Fruit fly (Drosophila melanogaster) whole organism, prepupa: ENCODE measurements around the gene Abd-B.

Experiments
- CG10631 ChIP-seq: fragments of 200-800 bp; sonication (Bioruptor generic); optimal IDR thresholded peaks from 2 replicates; lab custom pipeline; 2016; ENCODE audit warnings: missing biosample characterization, missing genetic modification characterization
- CG10669 ChIP-seq: fragments of 200-800 bp; sonication (Bioruptor generic); optimal IDR thresholded peaks from 3 replicates; lab custom pipeline; 2018; ENCODE audit warnings: missing biosample characterization, mild to moderate bottlenecking, missing genetic modification characterization, moderate library complexity
- CG11294 ChIP-seq: fragments of 200-800 bp; sonication (Bioruptor generic); IDR thresholded peaks from 2 replicates; pipeline ENCODE4 v1.3.6; 2022; ENCODE audit warnings: missing biosample characterization, missing genetic modification characterization
- CG11762 ChIP-seq: fragments of 200-800 bp; sonication (Bioruptor generic); optimal IDR thresholded peaks from 3 replicates; lab custom pipeline; 2016; ENCODE audit warnings: missing biosample characterization, missing genetic modification characterization; ENCODE audit not compliant: insufficient read depth
- CG15336 ChIP-seq: fragments of 200-800 bp; sonication (Bioruptor generic); IDR thresholded peaks from 2 replicates; pipeline ENCODE4 v1.3.6; 2022; ENCODE audit warnings: missing biosample characterization, missing genetic modification characterization
- CG1621 ChIP-seq: fragments of 200-800 bp; sonication (Bioruptor generic); optimal IDR thresholded peaks from 3 replicates; lab custom pipeline; 2018; ENCODE audit warnings: missing biosample characterization, mild to moderate bottlenecking, missing genetic modification characterization
- CG3032 ChIP-seq: fragments of 200-800 bp; optimal IDR thresholded peaks from 2 replicates; lab custom pipeline; 2019; ENCODE audit warnings: missing biosample characterization, mild to moderate bottlenecking, missing genetic modification characterization, moderate library complexity
- CG31627 ChIP-seq: fragments of 200-800 bp; sonication (Bioruptor generic); optimal IDR thresholded peaks from 3 replicates; lab custom pipeline; 2016; ENCODE audit warnings: missing biosample characterization, missing genetic modification characterization
- CG34406 ChIP-seq: fragments of 200-800 bp; sonication (Bioruptor generic); optimal IDR thresholded peaks from 3 replicates; lab custom pipeline; 2016; ENCODE audit warnings: missing biosample characterization, missing genetic modification characterization
- CG3919 ChIP-seq: fragments of 200-800 bp; sonication (Bioruptor generic); optimal IDR thresholded peaks from 3 replicates; lab custom pipeline; 2016; ENCODE audit warnings: missing biosample characterization, missing genetic modification characterization
- CG6163 ChIP-seq: fragments of 200-800 bp; sonication (Bioruptor generic); IDR thresholded peaks from 3 replicates; pipeline ENCODE4 v1.3.6; 2022; ENCODE audit warnings: missing biosample characterization, missing genetic modification characterization
- CG6792 ChIP-seq: fragments of 200-800 bp; sonication (Bioruptor generic); optimal IDR thresholded peaks from 3 replicates; lab custom pipeline; 2016; ENCODE audit warnings: missing biosample characterization, missing genetic modification characterization
- CG6854 ChIP-seq: fragments of 200-800 bp; sonication (Bioruptor generic); optimal IDR thresholded peaks from 2 replicates; lab custom pipeline; 2017; ENCODE audit warnings: missing biosample characterization, mild to moderate bottlenecking, missing genetic modification characterization
- CG7368 ChIP-seq: fragments of 200-800 bp; sonication (Bioruptor generic); optimal IDR thresholded peaks from 3 replicates; lab custom pipeline; 2016; ENCODE audit warnings: missing biosample characterization, missing genetic modification characterization
- CG9139 ChIP-seq: fragments of 200-800 bp; sonication (Bioruptor generic); optimal IDR thresholded peaks from 3 replicates; lab custom pipeline; 2017; ENCODE audit warnings: missing biosample characterization, mild to moderate bottlenecking, missing genetic modification characterization
- Eip78C ChIP-seq: fragments of 200-800 bp; sonication (Bioruptor generic); peaks from one replicate; lab custom pipeline; 2016; ENCODE audit warnings: missing biosample characterization, missing genetic modification characterization
- Eip93F ChIP-seq: fragments of 200-800 bp; sonication (Bioruptor generic); optimal IDR thresholded peaks from 2 replicates; lab custom pipeline; 2016; ENCODE audit warnings: missing biosample characterization, mild to moderate bottlenecking, missing genetic modification characterization
- Ets21C ChIP-seq: fragments of 200-800 bp; sonication (Bioruptor generic); optimal IDR thresholded peaks from 3 replicates; lab custom pipeline; 2016; ENCODE audit warnings: missing biosample characterization, missing genetic modification characterization
- Gug ChIP-seq: fragments of 200-800 bp; sonication (Bioruptor generic); IDR thresholded peaks from 2 replicates; pipeline ENCODE4 v1.3.6; 2022; ENCODE audit warnings: missing biosample characterization, missing genetic modification characterization
- Hr39 ChIP-seq: fragments of 200-800 bp; sonication (Bioruptor generic); optimal IDR thresholded peaks from 2 replicates; lab custom pipeline; 2016; ENCODE audit warnings: missing biosample characterization, missing genetic modification characterization
- Hr4 ChIP-seq: fragments of 200-800 bp; sonication (Bioruptor generic); optimal IDR thresholded peaks from 3 replicates; lab custom pipeline; 2016; ENCODE audit warnings: missing biosample characterization, missing genetic modification characterization
- Met ChIP-seq: fragments of 200-800 bp; sonication (Bioruptor generic); optimal IDR thresholded peaks from 3 replicates; lab custom pipeline; 2016; ENCODE audit warnings: missing biosample characterization, missing genetic modification characterization
- OdsH ChIP-seq: fragments of 200-800 bp; sonication (Bioruptor generic); optimal IDR thresholded peaks from 3 replicates; lab custom pipeline; 2016; ENCODE audit warnings: missing biosample characterization, missing genetic modification characterization
- Smox ChIP-seq: fragments of 200-800 bp; sonication (Bioruptor generic); optimal IDR thresholded peaks from 3 replicates; lab custom pipeline; 2016; ENCODE audit warnings: missing biosample characterization, missing genetic modification characterization
- Sox102F ChIP-seq: fragments of 200-800 bp; sonication (Bioruptor generic); optimal IDR thresholded peaks from 2 replicates; lab custom pipeline; 2016; ENCODE audit warnings: missing biosample characterization, mild to moderate bottlenecking, missing genetic modification characterization
- Sox14 ChIP-seq: fragments of 200-800 bp; sonication (Bioruptor generic); optimal IDR thresholded peaks from 3 replicates; lab custom pipeline; 2016; ENCODE audit warnings: missing biosample characterization, missing genetic modification characterization
- Sox15 ChIP-seq: fragments of 200-800 bp; sonication (Bioruptor generic); optimal IDR thresholded peaks from 3 replicates; lab custom pipeline; 2016; ENCODE audit warnings: missing biosample characterization, missing genetic modification characterization
- dac ChIP-seq: fragments of 200-800 bp; sonication (Bioruptor generic); optimal IDR thresholded peaks from 2 replicates; lab custom pipeline; 2017; ENCODE audit warnings: missing biosample characterization, mild to moderate bottlenecking, missing genetic modification characterization
- dsx ChIP-seq: fragments of 200-800 bp; optimal IDR thresholded peaks from 3 replicates; lab custom pipeline; 2019; ENCODE audit warnings: missing biosample characterization, mild to moderate bottlenecking, missing genetic modification characterization, moderate library complexity; ENCODE audit not compliant: poor library complexity, severe bottlenecking
- eg ChIP-seq: fragments of 200-800 bp; sonication (Bioruptor generic); IDR thresholded peaks from 3 replicates; pipeline ENCODE4 v1.3.6; 2022; ENCODE audit warnings: missing biosample characterization, missing genetic modification characterization
- esn ChIP-seq: fragments of 200-800 bp; sonication (Bioruptor generic); optimal IDR thresholded peaks from 2 replicates; lab custom pipeline; 2016; ENCODE audit warnings: missing biosample characterization, mild to moderate bottlenecking, missing genetic modification characterization, moderate library complexity
- fd59A ChIP-seq: fragments of 200-800 bp; sonication (Bioruptor generic); optimal IDR thresholded peaks from 2 replicates; lab custom pipeline; 2017; ENCODE audit warnings: missing biosample characterization, mild to moderate bottlenecking, missing genetic modification characterization, missing genetic modification reagents
- fkh ChIP-seq: fragments of 200-800 bp; sonication (Bioruptor generic); optimal IDR thresholded peaks from 3 replicates; lab custom pipeline; 2017; ENCODE audit warnings: missing biosample characterization, mild to moderate bottlenecking, missing genetic modification characterization, moderate library complexity
- net ChIP-seq: fragments of 200-800 bp; sonication (Bioruptor generic); optimal IDR thresholded peaks from 3 replicates; lab custom pipeline; 2016; ENCODE audit warnings: missing biosample characterization, missing genetic modification characterization
- salr ChIP-seq, 2 experiments: fragments of 200-800 bp; sonication (Bioruptor generic); optimal IDR thresholded peaks; 3 replicates each; lab custom pipeline; 2016 to 2018; ENCODE audit warnings: missing biosample characterization in 2 of 2, missing genetic modification characterization in 2 of 2, mild to moderate bottlenecking in 1 of 2
- spab ChIP-seq: fragments of 200-800 bp; sonication (Bioruptor generic); optimal IDR thresholded peaks from 2 replicates; lab custom pipeline; 2017; ENCODE audit warnings: missing biosample characterization, mild to moderate bottlenecking, missing genetic modification characterization, missing genetic modification reagents
- ss ChIP-seq, 2 experiments: fragments of 200-800 bp; sonication (Bioruptor generic); optimal IDR thresholded peaks; 2 replicates in 1 of 2; 3 replicates in 1 of 2; lab custom pipeline; 2017 to 2018; ENCODE audit warnings: mild to moderate bottlenecking in 2 of 2, missing biosample characterization in 2 of 2, missing genetic modification characterization in 2 of 2, moderate library complexity in 1 of 2
- svp ChIP-seq: fragments of 200-800 bp; sonication (Bioruptor generic); peaks from one replicate; lab custom pipeline; 2016; ENCODE audit warnings: missing biosample characterization, missing genetic modification characterization
- vri ChIP-seq: fragments of 200-800 bp; sonication (Bioruptor generic); optimal IDR thresholded peaks from 3 replicates; lab custom pipeline; 2016; ENCODE audit warnings: missing biosample characterization, mild to moderate bottlenecking, missing genetic modification characterization

Abd-B gene

dm6 chr3R:17008675-17009022 is 36.6 kb upstream of the Abd-B start:
- no peak for TF ChIP-seq Eip78C (GFP tag; lab: Kevin White, UChicago)
- no peak for TF ChIP-seq CG7368 (GFP tag; lab: Kevin White, UChicago)
- TF ChIP-seq svp (GFP tag; lab: Kevin White, UChicago), result no peak
- no peak for TF ChIP-seq Eip93F
- no peak for TF ChIP-seq CG10669 (GFP tag; lab: Kevin White, UChicago)
- peak; percentile 53 for TF ChIP-seq vri (GFP tag; lab: Kevin White, UChicago)
- no peak for TF ChIP-seq CG11294 (GFP tag; lab: Robert Waterston, UW)
- TF ChIP-seq CG15336 (GFP tag; lab: Robert Waterston, UW), result no peak
- no peak for TF ChIP-seq fd59A

DNA sequence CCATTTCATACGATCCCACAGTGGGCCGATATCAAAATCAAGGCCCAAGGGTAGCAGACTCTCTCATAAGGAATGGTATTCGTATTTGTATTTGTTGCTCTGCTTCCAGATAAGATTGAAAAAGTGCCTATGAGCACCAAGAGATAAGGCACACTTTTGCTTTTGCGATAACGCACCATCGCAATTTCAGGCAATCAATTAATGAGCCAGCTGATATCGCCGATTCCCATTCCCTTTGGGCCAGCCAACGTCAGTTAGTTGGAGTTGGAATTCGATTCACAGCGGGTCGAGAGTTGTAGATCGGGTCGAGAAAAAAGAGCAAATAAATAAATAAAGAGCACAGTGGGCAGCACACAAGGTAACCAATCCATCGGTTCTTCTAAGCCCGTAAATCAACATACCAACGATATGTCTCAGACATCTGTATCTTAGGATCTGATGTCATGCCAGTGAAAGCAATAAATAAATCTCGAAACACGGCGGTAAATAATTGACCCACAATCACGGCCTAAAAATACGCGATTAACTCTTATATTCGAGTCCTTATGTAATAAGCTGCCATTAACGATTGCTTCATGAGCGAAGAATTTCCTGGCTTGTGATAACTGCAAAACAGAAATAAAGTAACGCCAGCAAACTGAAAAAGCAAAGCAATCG is 36.1 kb upstream of the Abd-B start, which contains the start of gene CG8907:
Gene CG8907, plus strand, starts transcription at position 252 of the 657 bp plus-strand sequence.
- peak; percentile 49 for TF ChIP-seq Eip78C (GFP tag; lab: Kevin White, UChicago)
- peak; percentile 94 for TF ChIP-seq svp (GFP tag; lab: Kevin White, UChicago)
- no peak for TF ChIP-seq fd59A
- no peak for TF ChIP-seq Sox102F (GFP tag; lab: Kevin White, UChicago)
- no peak for TF ChIP-seq Sox14 (GFP tag; lab: Kevin White, UChicago)
- peak; percentile 93 for TF ChIP-seq vri (GFP tag; lab: Kevin White, UChicago)

DNA sequence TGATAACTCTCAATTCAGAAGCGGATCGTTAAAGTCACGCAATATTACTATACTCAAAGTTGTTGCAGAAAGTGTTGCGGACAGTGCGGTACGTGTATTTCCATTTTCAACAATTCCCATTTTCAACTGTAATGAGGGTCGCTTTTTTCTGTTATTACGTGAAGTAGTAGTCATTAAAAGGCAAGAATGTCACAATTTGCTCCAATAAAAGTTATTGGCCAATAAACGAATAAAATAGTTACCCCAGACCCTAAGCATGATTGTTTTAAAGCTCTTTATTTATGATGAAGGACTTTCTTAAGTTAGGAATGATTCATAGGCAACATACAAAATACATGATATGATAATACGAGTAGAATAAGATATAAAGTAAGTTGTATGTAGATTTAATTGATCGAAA is 35.3 kb upstream of the Abd-B start:
- TF ChIP-seq Hr4 (GFP tag; lab: Kevin White, UChicago) (no peak), OdsH (GFP tag; lab: Kevin White, UChicago) (no peak), esn (GFP tag; lab: Kevin White, UChicago) (no peak), CG11762 (no peak), CG3032 (tag; lab: Kevin White, UChicago) (no peak), CG10631 (GFP tag; lab: Kevin White, UChicago) (no peak), ss (GFP tag; optimal IDR thresholded peaks at IDR 0.05; lab: Kevin White, UChicago) (no peak), CG34406 (GFP tag; lab: Kevin White, UChicago) (no peak), CG7368 (GFP tag; lab: Kevin White, UChicago) (no peak), CG1621 (tag; lab: Kevin White, UChicago) (no peak), svp (GFP tag; lab: Kevin White, UChicago) (no peak), Sox15 (GFP tag; lab: Kevin White, UChicago) (no peak), Sox102F (GFP tag; lab: Kevin White, UChicago) (no peak), Ets21C (GFP tag; lab: Kevin White, UChicago) (no peak), vri (GFP tag; lab: Kevin White, UChicago) (no peak), CG11294 (GFP tag; lab: Robert Waterston, UW) (no peak), CG6854 (GFP tag; lab: Kevin White, UChicago) (no peak), CG31627 (GFP tag; lab: Kevin White, UChicago) (no peak)

- TF ChIP-seq svp (GFP tag; lab: Kevin White, UChicago) (peak; percentile 39), CG3919 (GFP tag; lab: Kevin White, UChicago) (no peak)
These were observed 31.4 kb upstream of the Abd-B start for dm6 chr3R:17003468-17003867.

- TF ChIP-seq dsx, result no peak
- TF ChIP-seq Eip78C (GFP tag; lab: Kevin White, UChicago), result peak; percentile 70
- TF ChIP-seq ss (GFP tag; optimal IDR thresholded peaks at IDR 0.05; lab: Kevin White, UChicago), result peak in 1 of 2 experiments; percentile 62
- TF ChIP-seq Hr39 (GFP tag; lab: Kevin White, UChicago), result no peak
- no peak for TF ChIP-seq CG6792 (GFP tag; lab: Kevin White, UChicago)
- no peak for TF ChIP-seq CG9139
- TF ChIP-seq svp (GFP tag; lab: Kevin White, UChicago), result peak; percentile 93
- no peak for TF ChIP-seq Sox102F (GFP tag; lab: Kevin White, UChicago)
- 0 out of 2 replicates have a peak, but pooled peaks have one; percentile 16 for TF ChIP-seq Gug (GFP tag; lab: Robert Waterston, UW)
- TF ChIP-seq esn (GFP tag; lab: Kevin White, UChicago), result peak; percentile 31
- no peak for TF ChIP-seq Smox (GFP tag; lab: Kevin White, UChicago)
- TF ChIP-seq OdsH (GFP tag; lab: Kevin White, UChicago), result no peak
- TF ChIP-seq net, result no peak
- TF ChIP-seq Met, result no peak
- peak; percentile 44 for TF ChIP-seq Sox14 (GFP tag; lab: Kevin White, UChicago)
- TF ChIP-seq spab, result no peak
- TF ChIP-seq fkh (GFP tag; lab: Kevin White, UChicago), result peak; percentile 33
- TF ChIP-seq dac, result no peak
- TF ChIP-seq salr (GFP tag; optimal IDR thresholded peaks at IDR 0.05; lab: Kevin White, UChicago), result no peak
- TF ChIP-seq CG6163 (GFP tag; lab: Robert Waterston, UW), result 0 out of 3 replicates have a peak, but pooled peaks have one; percentile 31
- TF ChIP-seq eg (GFP tag; lab: Robert Waterston, UW), result 0 out of 3 replicates have a peak, but pooled peaks have one; percentile 19
These were observed 30.4 kb upstream of the Abd-B start, which contains the start of the genes Sf3a1 and Irc for dm6 chr3R:17002218-17003110. Gene Sf3a1, minus strand, starts transcription at chr3R:17002355. Gene Irc, plus strand, starts transcription at chr3R:17002875.
